Fruit fly (Drosophila melanogaster): ENCODE data around the gene CG43319.

- TF ChIP-seq psq (optimal IDR thresholded peaks at IDR 0.05): no peak
- TF ChIP-seq h (optimal IDR thresholded peaks at IDR 0.05): no peak
- TF ChIP-seq Sin3A (optimal IDR thresholded peaks at IDR 0.05): no peak
- no peak for TF ChIP-seq ttk (optimal IDR thresholded peaks at IDR 0.05)
- no peak for TF ChIP-seq insv (optimal IDR thresholded peaks at IDR 0.05)
Observed at dm6 chr3R:27655109-27655508, 39.0 kb upstream of the CG43319 start.
